Worm (Caenorhabditis elegans) whole organism, late embryonic: ENCODE data around the gene wrt-3.

ENCODE experiments used
- C38D4.7 ChIP-seq: fragments of 200-800 bp; sonication (Bioruptor generic); optimal IDR thresholded peaks from 2 replicates; lab custom pipeline; 2018; ENCODE audit warnings: mild to moderate bottlenecking, missing genetic modification characterization, moderate library complexity, missing compliant biosample characterization
- F13H6.1 ChIP-seq: sonication (generic microtip); optimal IDR thresholded peaks from 2 replicates; lab custom pipeline; 2016; ENCODE audit warnings: missing genetic modification characterization, missing compliant biosample characterization
- K02D7.2 ChIP-seq: sonication (generic microtip); optimal IDR thresholded peaks from 2 replicates; lab custom pipeline; 2017; ENCODE audit warnings: mild to moderate bottlenecking, missing genetic modification characterization, missing compliant biosample characterization
- T23F11.4 ChIP-seq: fragments of 200-800 bp; sonication (Bioruptor generic); optimal IDR thresholded peaks from 2 replicates; lab custom pipeline; 2018; ENCODE audit warnings: mild to moderate bottlenecking, missing genetic modification characterization, missing compliant biosample characterization
- Y22D7AL.16 ChIP-seq: sonication (generic microtip); optimal IDR thresholded peaks from 2 replicates; lab custom pipeline; 2016; ENCODE audit warnings: missing genetic modification characterization, missing compliant biosample characterization
- ahr-1 ChIP-seq: sonication (generic microtip); optimal IDR thresholded peaks from 2 replicates; lab custom pipeline; 2016; ENCODE audit warnings: missing genetic modification characterization, missing compliant biosample characterization
- ama-1 ChIP-seq: fragments of 150-350 bp; optimal IDR thresholded peaks from 2 replicates; lab custom pipeline; 2014
- ceh-14 ChIP-seq: sonication (generic microtip); optimal IDR thresholded peaks from 2 replicates; lab custom pipeline; 2016; ENCODE audit warnings: missing genotype, missing genetic modification characterization, missing compliant biosample characterization
- ceh-18 ChIP-seq: sonication (generic microtip); optimal IDR thresholded peaks from 2 replicates; lab custom pipeline; 2016; ENCODE audit warnings: missing genetic modification characterization, missing compliant biosample characterization
- ceh-24 ChIP-seq: sonication (generic microtip); optimal IDR thresholded peaks from 2 replicates; lab custom pipeline; 2016; ENCODE audit warnings: mild to moderate bottlenecking, missing genetic modification characterization, missing compliant biosample characterization
- ceh-30 ChIP-seq: fragments of 150-350 bp; optimal IDR thresholded peaks from 2 replicates; lab custom pipeline; 2014; ENCODE audit warnings: missing biosample characterization, missing genetic modification characterization
- ceh-34 ChIP-seq: sonication (generic microtip); optimal IDR thresholded peaks from 2 replicates; lab custom pipeline; 2016; ENCODE audit warnings: mild to moderate bottlenecking, missing genetic modification characterization, missing compliant biosample characterization
- ceh-45 ChIP-seq: fragments of 200-800 bp; sonication (Bioruptor generic); IDR thresholded peaks from 2 replicates; pipeline ENCODE4 v1.3.6; 2022; ENCODE audit warnings: missing genetic modification reagents, missing genetic modification characterization, missing compliant biosample characterization
- ceh-48 ChIP-seq: sonication (generic microtip); optimal IDR thresholded peaks from 2 replicates; lab custom pipeline; 2016; ENCODE audit warnings: missing genetic modification characterization, inconsistent platforms, missing compliant biosample characterization
- elt-2 ChIP-seq: sonication (generic microtip); optimal IDR thresholded peaks from 2 replicates; lab custom pipeline; 2016; ENCODE audit warnings: missing genetic modification reagents, missing genetic modification characterization, missing compliant biosample characterization
- ets-4 ChIP-seq: sonication (generic microtip); optimal IDR thresholded peaks from 2 replicates; lab custom pipeline; 2016; ENCODE audit warnings: missing genetic modification characterization, missing compliant biosample characterization
- eyg-1 ChIP-seq: sonication (generic microtip); optimal IDR thresholded peaks from 2 replicates; lab custom pipeline; 2016; ENCODE audit warnings: missing genotype, missing genetic modification characterization, missing compliant biosample characterization
- fkh-6 ChIP-seq: sonication (generic microtip); optimal IDR thresholded peaks from 2 replicates; lab custom pipeline; 2016; ENCODE audit warnings: missing genetic modification characterization, missing compliant biosample characterization
- gmeb-2 ChIP-seq: sonication (generic microtip); optimal IDR thresholded peaks from 2 replicates; lab custom pipeline; 2016; ENCODE audit warnings: missing genetic modification characterization, inconsistent platforms, missing compliant biosample characterization
- hlh-30 ChIP-seq: sonication (generic microtip); optimal IDR thresholded peaks from 2 replicates; lab custom pipeline; 2017; ENCODE audit warnings: antibody characterized with exemption, missing genetic modification characterization, missing compliant biosample characterization; ENCODE audit not compliant: insufficient read depth
- hlh-8 ChIP-seq: sonication (generic microtip); optimal IDR thresholded peaks from 2 replicates; lab custom pipeline; 2016; ENCODE audit warnings: missing genotype, missing genetic modification characterization, missing compliant biosample characterization
- lin-11 ChIP-seq: fragments of 200-800 bp; sonication (Bioruptor generic); optimal IDR thresholded peaks from 2 replicates; lab custom pipeline; 2018; ENCODE audit warnings: mild to moderate bottlenecking, missing genetic modification characterization, missing compliant biosample characterization
- mec-3 ChIP-seq: sonication (generic microtip); optimal IDR thresholded peaks from 2 replicates; lab custom pipeline; 2016; ENCODE audit warnings: borderline replicate concordance, missing genetic modification characterization, missing compliant biosample characterization
- nhr-11 ChIP-seq: fragments of 150-350 bp; optimal IDR thresholded peaks from 2 replicates; lab custom pipeline; 2014; ENCODE audit warnings: missing biosample characterization, missing genetic modification characterization
- nhr-232 ChIP-seq: sonication (generic microtip); optimal IDR thresholded peaks from 2 replicates; lab custom pipeline; 2016; ENCODE audit warnings: missing genetic modification characterization, missing compliant biosample characterization
- npax-4 ChIP-seq: sonication (generic microtip); optimal IDR thresholded peaks from 2 replicates; lab custom pipeline; 2016; ENCODE audit warnings: missing genetic modification characterization, missing compliant biosample characterization
- odd-2 ChIP-seq: sonication (generic microtip); optimal IDR thresholded peaks from 2 replicates; lab custom pipeline; 2017; ENCODE audit warnings: antibody characterized with exemption, mild to moderate bottlenecking, missing genetic modification characterization, missing compliant biosample characterization
- pag-3 ChIP-seq: sonication (generic microtip); optimal IDR thresholded peaks from 2 replicates; lab custom pipeline; 2016; ENCODE audit warnings: missing compliant biosample characterization, missing genetic modification characterization, borderline replicate concordance
- pat-9 ChIP-seq: fragments of 200-800 bp; sonication (Bioruptor generic); optimal IDR thresholded peaks from 2 replicates; lab custom pipeline; 2018; ENCODE audit warnings: mild to moderate bottlenecking, missing genetic modification characterization, moderate library complexity, missing compliant biosample characterization
- pha-4 ChIP-seq: fragments of 150-350 bp; optimal IDR thresholded peaks from 2 replicates; lab custom pipeline; 2018; ENCODE audit warnings: missing biosample characterization, missing genetic modification reagents, missing genetic modification characterization
- ref-2 ChIP-seq: sonication (generic microtip); optimal IDR thresholded peaks from 2 replicates; lab custom pipeline; 2016; ENCODE audit warnings: missing genetic modification characterization, missing compliant biosample characterization
- ttx-3 ChIP-seq: sonication (generic microtip); optimal IDR thresholded peaks from 2 replicates; lab custom pipeline; 2016; ENCODE audit warnings: missing genetic modification reagents, missing genetic modification characterization, missing compliant biosample characterization
- unc-3 ChIP-seq, 2 experiments: fragments of 200-800 bp in 1 of 2; sonication (Bioruptor generic) in 1 of 2; sonication (generic microtip) in 1 of 2; conservative IDR thresholded peaks in 1 of 2; optimal IDR thresholded peaks in 1 of 2; 2 replicates each; pipeline versions ENCODE4 v1.3.6 to Lab custom; 2016 to 2022; ENCODE audit warnings: missing compliant biosample characterization in 2 of 2, missing genetic modification characterization in 2 of 2, missing genetic modification reagents in 1 of 2
- unc-86 ChIP-seq: sonication (generic microtip); optimal IDR thresholded peaks from 2 replicates; lab custom pipeline; 2016; ENCODE audit warnings: missing genetic modification characterization, missing compliant biosample characterization
- zip-5 ChIP-seq: sonication (generic microtip); optimal IDR thresholded peaks from 2 replicates; lab custom pipeline; 2016; ENCODE audit warnings: missing genetic modification characterization, missing compliant biosample characterization
- ztf-16 ChIP-seq: sonication (generic microtip); optimal IDR thresholded peaks from 2 replicates; lab custom pipeline; 2017; ENCODE audit warnings: missing genetic modification characterization, missing compliant biosample characterization

Gene wrt-3

ce11 chrIV:9457400-9457799 is 19.9 kb downstream of the wrt-3 start, which contains the start of gene cutl-17:
Gene cutl-17 (minus strand): TSS chrIV:9457500.
- TF ChIP-seq nhr-11 (tag; lab: Kevin White, UChicago) (no peak), F13H6.1 (tag; lab: Kevin White, UChicago) (no peak), Y22D7AL.16 (tag; lab: Kevin White, UChicago) (no peak), zip-5 (no peak), ceh-30 (tag; lab: Kevin White, UChicago) (no peak), T23F11.4 (GFP tag; lab: Kevin White, UChicago) (no peak), C38D4.7 (GFP tag; lab: Kevin White, UChicago) (no peak)

DNA sequence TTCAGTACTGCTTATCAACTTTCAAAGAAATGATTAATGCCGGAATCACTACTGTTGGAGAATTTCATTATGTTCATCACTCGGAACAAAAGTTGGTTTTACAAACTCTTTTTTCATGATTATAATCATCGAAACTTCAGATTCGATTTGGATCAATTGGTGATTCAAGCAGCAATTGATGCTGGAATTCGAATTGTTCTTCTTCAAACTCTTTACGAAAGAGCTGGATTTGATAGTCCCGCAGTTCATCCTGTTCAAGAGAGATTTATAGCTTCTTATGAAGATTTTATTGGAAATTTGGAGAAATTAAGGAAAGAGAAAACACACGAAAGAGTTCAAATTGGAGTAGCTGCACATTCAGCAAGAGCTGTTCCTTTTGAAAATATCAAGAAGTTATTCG is 25.4 kb downstream of the wrt-3 start:
- TF ChIP-seq ahr-1 (tag; lab: Kevin White, UChicago) = no peak
- TF ChIP-seq ceh-14 (tag; lab: Kevin White, UChicago) = no peak
- no peak for TF ChIP-seq ceh-48 (tag; lab: Kevin White, UChicago)
- TF ChIP-seq pha-4 (tag; lab: Kevin White, UChicago) = no peak
- no peak for TF ChIP-seq unc-86 (tag; lab: Kevin White, UChicago)
- TF ChIP-seq unc-3 (GFP tag; conservative IDR thresholded peaks at IDR 0.05; lab: Robert Waterston, UW) = no peak
- TF ChIP-seq unc-3 (tag; optimal IDR thresholded peaks at IDR 0.05; lab: Kevin White, UChicago) = no peak
- TF ChIP-seq Y22D7AL.16 (tag; lab: Kevin White, UChicago) = no peak
- no peak for TF ChIP-seq ceh-45 (GFP tag; lab: Robert Waterston, UW)
- no peak for TF ChIP-seq C38D4.7 (GFP tag; lab: Kevin White, UChicago)
- TF ChIP-seq npax-4 (tag; lab: Kevin White, UChicago) = no peak
- TF ChIP-seq lin-11 (tag; lab: Kevin White, UChicago) = no peak
- no peak for TF ChIP-seq ceh-18
- no peak for TF ChIP-seq T23F11.4 (GFP tag; lab: Kevin White, UChicago)
- no peak for TF ChIP-seq elt-2 (tag; lab: Kevin White, UChicago)
- no peak for TF ChIP-seq ttx-3 (tag; lab: Kevin White, UChicago)

- no peak for TF ChIP-seq gmeb-2 (tag; lab: Kevin White, UChicago)
- TF ChIP-seq pag-3 (tag; lab: Kevin White, UChicago) = no peak
- no peak for TF ChIP-seq T23F11.4 (GFP tag; lab: Kevin White, UChicago)
- TF ChIP-seq eyg-1 (tag; lab: Kevin White, UChicago) = no peak
- no peak for TF ChIP-seq mec-3 (tag; lab: Kevin White, UChicago)
- no peak for TF ChIP-seq ceh-30 (tag; lab: Kevin White, UChicago)
- TF ChIP-seq odd-2 (tag; lab: Kevin White, UChicago) = no peak
- TF ChIP-seq nhr-232 (tag; lab: Kevin White, UChicago) = no peak
- no peak for TF ChIP-seq ztf-16 (tag; lab: Kevin White, UChicago)
- TF ChIP-seq K02D7.2 = no peak
- no peak for TF ChIP-seq ceh-34 (tag; lab: Kevin White, UChicago)
- no peak for TF ChIP-seq ceh-45 (GFP tag; lab: Robert Waterston, UW)
- no peak for TF ChIP-seq ceh-24 (tag; lab: Kevin White, UChicago)
- no peak for TF ChIP-seq elt-2 (tag; lab: Kevin White, UChicago)
These were observed 26.9 kb downstream of the wrt-3 start, which contains the start of gene cpin-1 for ce11 chrIV:9450375-9450774. Gene cpin-1 (plus strand): TSS chrIV:9450675.

DNA sequence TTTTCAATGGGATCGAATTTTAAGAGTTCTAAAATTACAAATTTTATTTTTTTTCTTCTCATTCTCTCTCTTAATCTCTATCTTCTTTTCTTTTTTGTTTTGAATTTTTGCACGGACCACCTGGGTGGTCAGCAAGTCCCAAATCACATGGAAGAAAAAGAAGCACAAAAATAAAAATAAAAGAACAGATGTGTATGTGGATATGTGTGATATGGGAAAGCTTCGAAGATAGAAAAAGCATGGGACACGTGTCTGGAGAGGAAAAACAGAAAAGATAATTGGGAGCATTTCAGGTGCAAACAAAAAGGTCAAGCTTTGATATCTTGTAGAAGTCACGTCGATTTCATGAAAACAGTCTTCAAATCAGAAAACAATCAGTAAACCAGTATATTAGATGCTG is 30.0 kb downstream of the wrt-3 start, which contains the start of gene hsp-12.6:
Gene hsp-12.6, minus strand, starts transcription at position 20 of the 400 bp plus-strand sequence.
- TF ChIP-seq ets-4 (tag; lab: Kevin White, UChicago) = no peak
- TF ChIP-seq eyg-1 (tag; lab: Kevin White, UChicago) = no peak
- TF ChIP-seq hlh-8 (tag; lab: Kevin White, UChicago) = no peak
- no peak for TF ChIP-seq ceh-18
- no peak for TF ChIP-seq nhr-11 (tag; lab: Kevin White, UChicago)
- no peak for TF ChIP-seq pat-9 (tag; lab: Kevin White, UChicago)
- TF ChIP-seq pag-3 (tag; lab: Kevin White, UChicago) = no peak
- no peak for TF ChIP-seq ztf-16 (tag; lab: Kevin White, UChicago)
- no peak for TF ChIP-seq ref-2
- no peak for TF ChIP-seq pha-4 (tag; lab: Kevin White, UChicago)
- TF ChIP-seq fkh-6 (tag; lab: Kevin White, UChicago) = no peak
- TF ChIP-seq ama-1 (lab: Kevin White, UChicago) = no peak
- TF ChIP-seq hlh-30 = no peak
- no peak for TF ChIP-seq unc-86 (tag; lab: Kevin White, UChicago)
- no peak for TF ChIP-seq K02D7.2
